Fruit fly (Drosophila melanogaster): ENCODE results near the gene mld.

dm6 chr3R:24625517-24625925, 40.1 kb downstream of the mld start, which contains the start of the genes Syx18 and atl:
- TF ChIP-seq h (optimal IDR thresholded peaks at IDR 0.05): no peak
- TF ChIP-seq Myc (optimal IDR thresholded peaks at IDR 0.05): no peak
